Worm (Caenorhabditis elegans) whole organism, L1 larva: Measurements from ENCODE around the gene flp-23.

Experiments
- C04F5.9 ChIP-seq: sonication (generic microtip); optimal IDR thresholded peaks from 2 replicates; lab custom pipeline; 2016; ENCODE audit warnings: missing genetic modification characterization, missing compliant biosample characterization
- C16A3.4 ChIP-seq: fragments of 150-350 bp; optimal IDR thresholded peaks from 2 replicates; lab custom pipeline; 2014; ENCODE audit warnings: missing biosample characterization, missing genetic modification characterization
- C34B4.2 ChIP-seq: sonication (generic microtip); optimal IDR thresholded peaks from 2 replicates; lab custom pipeline; 2017; ENCODE audit warnings: mild to moderate bottlenecking, missing genetic modification characterization, missing compliant biosample characterization
- F16B12.6 ChIP-seq: fragments of 150-350 bp; optimal IDR thresholded peaks from 2 replicates; lab custom pipeline; 2014; ENCODE audit warnings: missing biosample characterization, missing genetic modification characterization
- Y116A8C.19 ChIP-seq: sonication (generic microtip); optimal IDR thresholded peaks from 2 replicates; lab custom pipeline; 2016; ENCODE audit warnings: missing compliant biosample characterization, missing genetic modification characterization, borderline replicate concordance
- aha-1 ChIP-seq: fragments of 150-350 bp; optimal IDR thresholded peaks from 2 replicates; lab custom pipeline; 2014; ENCODE audit warnings: missing biosample characterization, missing genetic modification characterization
- alr-1 ChIP-seq: fragments of 200-800 bp; sonication (Bioruptor generic); optimal IDR thresholded peaks from 2 replicates; lab custom pipeline; 2018; ENCODE audit warnings: borderline replicate concordance, mild to moderate bottlenecking, missing genetic modification characterization, missing compliant biosample characterization
- ama-1 ChIP-seq: fragments of 150-350 bp; optimal IDR thresholded peaks from 2 replicates; lab custom pipeline; 2014
- ceh-8 ChIP-seq: fragments of 200-800 bp; sonication (Bioruptor generic); optimal IDR thresholded peaks from 2 replicates; lab custom pipeline; 2018; ENCODE audit warnings: mild to moderate bottlenecking, missing genetic modification characterization, moderate library complexity, missing compliant biosample characterization
- ceh-88 ChIP-seq: fragments of 200-800 bp; sonication (Bioruptor generic); IDR thresholded peaks from 2 replicates; pipeline ENCODE4 v1.3.6; 2022; ENCODE audit warnings: missing genetic modification characterization, missing compliant biosample characterization
- ces-1 ChIP-seq: fragments of 150-350 bp; optimal IDR thresholded peaks from 2 replicates; lab custom pipeline; 2014; ENCODE audit warnings: missing biosample characterization, missing genetic modification reagents, missing genetic modification characterization
- dsc-1 ChIP-seq: sonication (generic microtip); optimal IDR thresholded peaks from 2 replicates; lab custom pipeline; 2016; ENCODE audit warnings: mild to moderate bottlenecking, missing genetic modification characterization, missing compliant biosample characterization
- efl-1 ChIP-seq, 4 experiments: fragments of 150-350 bp; optimal IDR thresholded peaks in 3 of 4; peaks in 1 of 4; 1 replicate in 1 of 4; 2 replicates in 3 of 4; lab custom pipeline; 2014; ENCODE audit warnings: missing biosample characterization in 2 of 4, missing genetic modification characterization in 2 of 4, missing genetic modification reagents in 2 of 4
- egl-13 ChIP-seq: sonication (generic microtip); optimal IDR thresholded peaks from 2 replicates; lab custom pipeline; 2016; ENCODE audit warnings: missing genotype, missing genetic modification reagents, missing genetic modification characterization, missing compliant biosample characterization
- egl-27 ChIP-seq, 2 experiments: fragments of 150-350 bp in 1 of 2; sonication (generic microtip); optimal IDR thresholded peaks; 3 replicates each; lab custom pipeline; 2017 to 2018; ENCODE audit warnings: missing biosample characterization in 2 of 2, missing genetic modification characterization in 2 of 2, missing genetic modification reagents in 2 of 2
- ets-5 ChIP-seq: fragments of 200-800 bp; sonication (Bioruptor generic); IDR thresholded peaks from 2 replicates; pipeline ENCODE4 v1.3.6; 2022; ENCODE audit warnings: missing genetic modification characterization, missing compliant biosample characterization
- fkh-4 ChIP-seq: sonication (generic microtip); optimal IDR thresholded peaks from 2 replicates; lab custom pipeline; 2016; ENCODE audit warnings: missing compliant biosample characterization, missing genetic modification characterization, borderline replicate concordance
- fkh-8 ChIP-seq: sonication (generic microtip); optimal IDR thresholded peaks from 2 replicates; lab custom pipeline; 2016; ENCODE audit warnings: mild to moderate bottlenecking, missing genetic modification characterization, missing compliant biosample characterization
- fos-1 ChIP-seq: fragments of 150-350 bp; optimal IDR thresholded peaks from 2 replicates; lab custom pipeline; 2014; ENCODE audit warnings: missing biosample characterization, missing genetic modification characterization
- grh-1 ChIP-seq: fragments of 200-800 bp; sonication (Bioruptor generic); IDR thresholded peaks from 2 replicates; pipeline ENCODE4 v1.3.6; 2022; ENCODE audit warnings: missing genetic modification reagents, missing genetic modification characterization, missing compliant biosample characterization
- hpl-2 ChIP-seq: fragments of 150-350 bp; optimal IDR thresholded peaks from 2 replicates; lab custom pipeline; 2014; ENCODE audit warnings: missing biosample characterization, missing genetic modification reagents, missing genetic modification characterization
- irx-1 ChIP-seq: sonication (generic microtip); optimal IDR thresholded peaks from 2 replicates; lab custom pipeline; 2016; ENCODE audit warnings: missing genetic modification characterization, missing compliant biosample characterization
- lin-13 ChIP-seq: fragments of 150-350 bp; optimal IDR thresholded peaks from 2 replicates; lab custom pipeline; 2014; ENCODE audit warnings: missing biosample characterization, missing genetic modification reagents, missing genetic modification characterization
- lin-14 ChIP-seq: fragments of 200-800 bp; sonication (Bioruptor generic); optimal IDR thresholded peaks from 2 replicates; lab custom pipeline; 2018; ENCODE audit warnings: mild to moderate bottlenecking, missing genetic modification characterization, moderate library complexity, missing compliant biosample characterization
- lin-15B ChIP-seq: fragments of 150-350 bp; sonication (generic microtip); optimal IDR thresholded peaks from 3 replicates; lab custom pipeline; 2014; ENCODE audit warnings: missing biosample characterization, missing genetic modification characterization
- lin-35 ChIP-seq, 2 experiments: fragments of 150-350 bp; optimal IDR thresholded peaks; 2 replicates each; lab custom pipeline; 2014; ENCODE audit warnings: missing biosample characterization in 2 of 2, missing genetic modification characterization in 2 of 2, missing genetic modification reagents in 2 of 2
- lir-3 ChIP-seq: sonication (generic microtip); optimal IDR thresholded peaks from 2 replicates; lab custom pipeline; 2016; ENCODE audit warnings: mild to moderate bottlenecking, missing genetic modification characterization, moderate library complexity, missing compliant biosample characterization; ENCODE audit not compliant: poor library complexity
- lsy-2 ChIP-seq, 2 experiments: fragments of 150-350 bp; optimal IDR thresholded peaks; 2 replicates each; lab custom pipeline; 2014; ENCODE audit warnings: missing biosample characterization in 2 of 2, missing genetic modification characterization in 2 of 2
- mab-9 ChIP-seq: fragments of 200-800 bp; sonication (Bioruptor generic); IDR thresholded peaks from 2 replicates; pipeline ENCODE4 v1.3.6; 2022; ENCODE audit warnings: missing genetic modification reagents, missing genetic modification characterization, missing compliant biosample characterization
- mdl-1 ChIP-seq, 2 experiments: fragments of 150-350 bp; optimal IDR thresholded peaks; 2 replicates each; lab custom pipeline; 2014 to 2017; ENCODE audit warnings: missing biosample characterization in 2 of 2, missing genetic modification characterization in 2 of 2, inconsistent platforms in 1 of 2
- mef-2 ChIP-seq: fragments of 150-350 bp; optimal IDR thresholded peaks from 2 replicates; lab custom pipeline; 2014; ENCODE audit warnings: missing biosample characterization, missing genetic modification characterization
- mep-1 ChIP-seq: fragments of 150-350 bp; optimal IDR thresholded peaks from 2 replicates; lab custom pipeline; 2014; ENCODE audit warnings: missing biosample characterization, missing genetic modification characterization
- nhr-12 ChIP-seq: sonication (generic microtip); optimal IDR thresholded peaks from 2 replicates; lab custom pipeline; 2017; ENCODE audit warnings: missing biosample characterization, missing genetic modification characterization
- nhr-19 ChIP-seq: fragments of 200-800 bp; sonication (Bioruptor generic); conservative IDR thresholded peaks from 2 replicates; pipeline ENCODE4 v1.3.6; 2022; ENCODE audit warnings: missing genetic modification characterization, missing compliant biosample characterization
- nhr-20 ChIP-seq: sonication (generic microtip); optimal IDR thresholded peaks from 2 replicates; lab custom pipeline; 2016; ENCODE audit warnings: mild to moderate bottlenecking, missing genetic modification characterization, missing compliant biosample characterization
- nhr-47 ChIP-seq: sonication (generic microtip); optimal IDR thresholded peaks from 2 replicates; lab custom pipeline; 2016; ENCODE audit warnings: mild to moderate bottlenecking, missing genetic modification characterization, moderate library complexity, missing compliant biosample characterization
- nhr-71 ChIP-seq: sonication (generic microtip); optimal IDR thresholded peaks from 2 replicates; lab custom pipeline; 2016; ENCODE audit warnings: mild to moderate bottlenecking, missing genetic modification characterization, moderate library complexity, missing compliant biosample characterization
- nhr-77 ChIP-seq: fragments of 150-350 bp; optimal IDR thresholded peaks from 2 replicates; lab custom pipeline; 2014; ENCODE audit warnings: missing biosample characterization, missing genetic modification characterization
- nhr-84 ChIP-seq: sonication (generic microtip); optimal IDR thresholded peaks from 2 replicates; lab custom pipeline; 2017; ENCODE audit warnings: missing biosample characterization, missing genetic modification characterization
- nhr-85 ChIP-seq: sonication (generic microtip); peaks from one replicate; lab custom pipeline; 2016; ENCODE audit warnings: missing genetic modification characterization, inconsistent platforms, missing compliant biosample characterization
- pag-3 ChIP-seq: sonication (generic microtip); optimal IDR thresholded peaks from 2 replicates; lab custom pipeline; 2017; ENCODE audit warnings: missing genetic modification characterization, mild to moderate bottlenecking, missing compliant biosample characterization, antibody characterized with exemption, borderline replicate concordance; ENCODE audit not compliant: insufficient read depth
- pax-3 ChIP-seq: fragments of 200-800 bp; sonication (Bioruptor generic); optimal IDR thresholded peaks from 2 replicates; lab custom pipeline; 2018; ENCODE audit warnings: mild to moderate bottlenecking, missing genetic modification characterization, moderate library complexity, missing compliant biosample characterization
- pqm-1 ChIP-seq: sonication (generic microtip); optimal IDR thresholded peaks from 3 replicates; lab custom pipeline; 2017; ENCODE audit warnings: missing biosample characterization, missing genetic modification characterization
- rnt-1 ChIP-seq: sonication (generic microtip); optimal IDR thresholded peaks from 2 replicates; lab custom pipeline; 2016; ENCODE audit warnings: mild to moderate bottlenecking, missing genetic modification characterization, moderate library complexity, missing compliant biosample characterization
- swsn-7 ChIP-seq: sonication (generic microtip); optimal IDR thresholded peaks from 2 replicates; lab custom pipeline; 2016; ENCODE audit warnings: missing genetic modification characterization, missing compliant biosample characterization
- tbx-2 ChIP-seq: sonication (generic microtip); optimal IDR thresholded peaks from 2 replicates; lab custom pipeline; 2016; ENCODE audit warnings: missing genetic modification characterization, missing compliant biosample characterization
- tlp-1 ChIP-seq: fragments of 150-350 bp; optimal IDR thresholded peaks from 2 replicates; lab custom pipeline; 2014; ENCODE audit warnings: missing biosample characterization, missing genetic modification characterization
- unc-130 ChIP-seq: fragments of 150-350 bp; optimal IDR thresholded peaks from 2 replicates; lab custom pipeline; 2017; ENCODE audit warnings: missing biosample characterization, missing genetic modification characterization, inconsistent platforms
- unc-62 ChIP-seq: fragments of 150-350 bp; optimal IDR thresholded peaks from 2 replicates; lab custom pipeline; 2014; ENCODE audit warnings: missing biosample characterization, missing genetic modification reagents, missing genetic modification characterization
- zip-4 ChIP-seq: fragments of 200-800 bp; sonication (Bioruptor generic); optimal IDR thresholded peaks from 2 replicates; lab custom pipeline; 2018; ENCODE audit warnings: mild to moderate bottlenecking, missing genetic modification characterization, moderate library complexity, missing compliant biosample characterization
- ztf-11 ChIP-seq, 2 experiments: sonication (generic microtip); optimal IDR thresholded peaks; 2 replicates each; lab custom pipeline; 2016 to 2017; ENCODE audit warnings: missing genetic modification characterization in 2 of 2, missing biosample characterization in 1 of 2, missing compliant biosample characterization in 1 of 2
- ztf-4 ChIP-seq: fragments of 150-350 bp; optimal IDR thresholded peaks from 2 replicates; lab custom pipeline; 2014; ENCODE audit warnings: missing biosample characterization, missing genetic modification characterization

Gene flp-23

ce11 chrIII:8678371-8678770, 27.8 kb downstream of the flp-23 start:
- TF ChIP-seq pag-3 (tag; lab: Kevin White, UChicago) (no peak), ets-5 (GFP tag; lab: Robert Waterston, UW) (no peak), nhr-19 (GFP tag; lab: Robert Waterston, UW) (peak; percentile 76), F16B12.6 (tag; lab: Kevin White, UChicago) (peak; percentile 40), fkh-8 (tag; lab: Kevin White, UChicago) (peak; percentile 61), ceh-8 (GFP tag; lab: Kevin White, UChicago) (peak; percentile 54), nhr-85 (tag; lab: Kevin White, UChicago) (peak; percentile 80), ztf-11 (tag; optimal IDR thresholded peaks at IDR 0.05; lab: Kevin White, UChicago) (peak in 1 of 2 experiments; percentile 53), aha-1 (tag; lab: Kevin White, UChicago) (no peak), nhr-20 (tag; lab: Kevin White, UChicago) (peak; percentile 68), nhr-77 (peak; percentile 46), egl-13 (tag; lab: Kevin White, UChicago) (peak; percentile 11), C16A3.4 (tag; lab: Kevin White, UChicago) (peak; percentile 71), irx-1 (tag; lab: Kevin White, UChicago) (peak; percentile 32), rnt-1 (tag; lab: Kevin White, UChicago) (peak; percentile 73), Y116A8C.19 (tag; lab: Kevin White, UChicago) (no peak), ama-1 (lab: Kevin White, UChicago) (peak; percentile 34), efl-1 (optimal IDR thresholded peaks at IDR 0.05; lab: Kevin White, UChicago) (peak; percentile 66 to 70), efl-1 (GFP tag; optimal IDR thresholded peaks at IDR 0.05 in 1 of 2; lab: Kevin White, UChicago) (peak; percentile 55 to 96), fkh-4 (tag; lab: Kevin White, UChicago) (no peak), ztf-4 (tag; lab: Kevin White, UChicago) (peak; percentile 29), unc-130 (tag; lab: Kevin White, UChicago) (no peak), tbx-2 (tag; lab: Kevin White, UChicago) (peak; percentile 61), C34B4.2 (no peak), mef-2 (tag; lab: Kevin White, UChicago) (no peak), nhr-47 (tag; lab: Kevin White, UChicago) (peak; percentile 79), ces-1 (GFP tag; lab: Kevin White, UChicago) (no peak), hpl-2 (GFP tag; lab: Kevin White, UChicago) (no peak), nhr-71 (tag; lab: Kevin White, UChicago) (peak; percentile 79), unc-62 (GFP tag; lab: Kevin White, UChicago) (no peak), fos-1 (tag; lab: Kevin White, UChicago) (peak; percentile 24), lin-15B (no peak), lir-3 (tag; lab: Kevin White, UChicago) (peak; percentile 58), mep-1 (peak; percentile 71), mdl-1 (tag; optimal IDR thresholded peaks at IDR 0.05; lab: Kevin White, UChicago) (peak in 1 of 2 experiments; percentile 60), lin-14 (GFP tag; lab: Kevin White, UChicago) (peak; percentile 73), lsy-2 (tag; optimal IDR thresholded peaks at IDR 0.05; lab: Kevin White, UChicago) (peak; percentile 58 to 73), zip-4 (GFP tag; lab: Kevin White, UChicago) (peak; percentile 36), lin-13 (peak; percentile 42), alr-1 (tag; lab: Kevin White, UChicago) (no peak), nhr-12 (tag; lab: Kevin White, UChicago) (no peak), tlp-1 (tag; lab: Kevin White, UChicago) (no peak), pax-3 (peak; percentile 44), egl-27 (tag; optimal IDR thresholded peaks at IDR 0.05; lab: Kevin White, UChicago) (no peak), swsn-7 (tag; lab: Kevin White, UChicago) (peak; percentile 71), dsc-1 (tag; lab: Kevin White, UChicago) (peak; percentile 75), grh-1 (GFP tag; lab: Robert Waterston, UW) (no peak), ceh-88 (GFP tag; lab: Robert Waterston, UW) (0 out of 2 replicates have a peak, but pooled peaks have one; percentile 19), pqm-1 (tag; lab: Kevin White, UChicago) (no peak), nhr-84 (tag; lab: Kevin White, UChicago) (no peak), mab-9 (no peak), C04F5.9 (tag; lab: Kevin White, UChicago) (peak; percentile 8), lin-35 (GFP tag; optimal IDR thresholded peaks at IDR 0.05; lab: Kevin White, UChicago) (peak; percentile 58 to 82)
